Worm (Caenorhabditis elegans) whole organism, young adult: ENCODE measurements around the gene sec-61.B.

Experiments used
- B0019.2 ChIP-seq: fragments of 200-800 bp; sonication (Bioruptor generic); conservative IDR thresholded peaks from 2 replicates; pipeline ENCODE4 v1.3.6; 2022; ENCODE audit warnings: missing genetic modification reagents, missing genetic modification characterization, missing compliant biosample characterization
- C06A6.2 ChIP-seq: fragments of 200-800 bp; sonication (Bioruptor generic); conservative IDR thresholded peaks from 2 replicates; pipeline ENCODE4 v1.3.6; 2022; ENCODE audit warnings: missing genetic modification characterization, missing compliant biosample characterization
- F10E7.11 ChIP-seq: sonication (generic microtip); optimal IDR thresholded peaks from 2 replicates; lab custom pipeline; 2017; ENCODE audit warnings: mild to moderate bottlenecking, missing genetic modification characterization, moderate library complexity, missing compliant biosample characterization
- F23B12.7 ChIP-seq: sonication (generic microtip); optimal IDR thresholded peaks from 2 replicates; lab custom pipeline; 2017; ENCODE audit warnings: missing genetic modification characterization, mild to moderate bottlenecking, missing compliant biosample characterization, antibody characterized with exemption, moderate library complexity; ENCODE audit not compliant: insufficient read depth
- F55B11.4 ChIP-seq: sonication (generic microtip); optimal IDR thresholded peaks from 2 replicates; lab custom pipeline; 2016; ENCODE audit warnings: missing compliant biosample characterization, missing genetic modification characterization, borderline replicate concordance; ENCODE audit not compliant: insufficient read depth
- Y53F4B.3 ChIP-seq: fragments of 200-800 bp; sonication (Bioruptor generic); IDR thresholded peaks from 2 replicates; pipeline ENCODE4 v1.3.6; 2022; ENCODE audit warnings: missing genetic modification reagents, missing genetic modification characterization, missing compliant biosample characterization
- Y67H2A.10 ChIP-seq: fragments of 200-800 bp; sonication (Bioruptor generic); conservative IDR thresholded peaks from 2 replicates; pipeline ENCODE4 v1.3.6; 2022; ENCODE audit warnings: missing genetic modification reagents, missing genetic modification characterization, missing compliant biosample characterization
- Y95B8A.8 ChIP-seq: fragments of 200-800 bp; sonication (Bioruptor generic); IDR thresholded peaks from 2 replicates; pipeline ENCODE4 v1.3.6; 2022; ENCODE audit warnings: missing genetic modification reagents, missing genetic modification characterization, missing compliant biosample characterization
- akir-1 ChIP-seq: fragments of 200-800 bp; sonication (Bioruptor generic); optimal IDR thresholded peaks from 2 replicates; lab custom pipeline; 2018; ENCODE audit warnings: mild to moderate bottlenecking, missing genetic modification characterization, moderate library complexity, missing compliant biosample characterization
- aptf-3 ChIP-seq: fragments of 200-800 bp; sonication (Bioruptor generic); IDR thresholded peaks from 2 replicates; pipeline ENCODE4 v1.3.6; 2022; ENCODE audit warnings: missing genetic modification characterization, missing compliant biosample characterization
- atf-7 ChIP-seq: sonication (generic microtip); optimal IDR thresholded peaks from 2 replicates; lab custom pipeline; 2017; ENCODE audit warnings: mild to moderate bottlenecking, missing genetic modification characterization, missing compliant biosample characterization
- attf-3 ChIP-seq: fragments of 200-800 bp; sonication (Bioruptor generic); conservative IDR thresholded peaks from 2 replicates; pipeline ENCODE4 v1.3.6; 2022; ENCODE audit warnings: missing genetic modification reagents, missing genetic modification characterization, missing compliant biosample characterization
- attf-5 ChIP-seq: fragments of 200-800 bp; sonication (Bioruptor generic); optimal IDR thresholded peaks from 2 replicates; lab custom pipeline; 2018; ENCODE audit warnings: mild to moderate bottlenecking, missing genetic modification characterization, missing compliant biosample characterization
- ccch-3 ChIP-seq: fragments of 200-800 bp; sonication (Bioruptor generic); optimal IDR thresholded peaks from 2 replicates; lab custom pipeline; 2018; ENCODE audit warnings: mild to moderate bottlenecking, missing genetic modification characterization, missing compliant biosample characterization
- ceh-100 ChIP-seq: fragments of 200-800 bp; sonication (Bioruptor generic); IDR thresholded peaks from 2 replicates; pipeline ENCODE4 v1.3.6; 2022; ENCODE audit warnings: missing genetic modification reagents, missing genetic modification characterization, missing compliant biosample characterization
- ceh-91 ChIP-seq: fragments of 200-800 bp; sonication (Bioruptor generic); IDR thresholded peaks from 2 replicates; pipeline ENCODE4 v1.3.6; 2022; ENCODE audit warnings: missing genetic modification reagents, missing genetic modification characterization, missing compliant biosample characterization
- dox-1 ChIP-seq: fragments of 200-800 bp; sonication (Bioruptor generic); IDR thresholded peaks from 2 replicates; pipeline ENCODE4 v1.3.6; 2022; ENCODE audit warnings: missing genetic modification reagents, missing genetic modification characterization, missing compliant biosample characterization
- dpff-1 ChIP-seq: sonication (generic microtip); optimal IDR thresholded peaks from 2 replicates; lab custom pipeline; 2017; ENCODE audit warnings: mild to moderate bottlenecking, missing genetic modification characterization, missing compliant biosample characterization
- egl-44 ChIP-seq: fragments of 200-800 bp; sonication (Bioruptor generic); IDR thresholded peaks from 2 replicates; pipeline ENCODE4 v1.3.6; 2022; ENCODE audit warnings: missing genetic modification reagents, missing genetic modification characterization, missing compliant biosample characterization
- egrh-3 ChIP-seq: fragments of 200-800 bp; sonication (Bioruptor generic); IDR thresholded peaks from 2 replicates; pipeline ENCODE4 v1.3.6; 2022; ENCODE audit warnings: missing genetic modification reagents, missing genetic modification characterization, missing compliant biosample characterization
- ekl-4 ChIP-seq: fragments of 200-800 bp; sonication (Bioruptor generic); IDR thresholded peaks from 2 replicates; pipeline ENCODE4 v1.3.6; 2022; ENCODE audit warnings: missing genetic modification reagents, missing genetic modification characterization, missing compliant biosample characterization
- gei-17 ChIP-seq: fragments of 200-800 bp; sonication (Bioruptor generic); optimal IDR thresholded peaks from 2 replicates; lab custom pipeline; 2018; ENCODE audit warnings: mild to moderate bottlenecking, missing genetic modification characterization, missing compliant biosample characterization
- hlh-26 ChIP-seq: fragments of 200-800 bp; sonication (Bioruptor generic); conservative IDR thresholded peaks from 2 replicates; pipeline ENCODE4 v1.3.6; 2022; ENCODE audit warnings: missing genetic modification reagents, missing genetic modification characterization, missing compliant biosample characterization
- hmg-20 ChIP-seq: fragments of 200-800 bp; sonication (Bioruptor generic); IDR thresholded peaks from 2 replicates; pipeline ENCODE4 v1.3.6; 2022; ENCODE audit warnings: missing genetic modification reagents, missing genetic modification characterization, missing compliant biosample characterization
- hrde-1 ChIP-seq: sonication (generic microtip); optimal IDR thresholded peaks from 2 replicates; lab custom pipeline; 2016; ENCODE audit warnings: missing genetic modification characterization, mild to moderate bottlenecking, missing compliant biosample characterization, moderate library complexity, missing genotype, missing genetic modification reagents, borderline replicate concordance
- lin-35 ChIP-seq, 3 experiments: fragments of 150-350 bp in 2 of 3; sonication (generic microtip) in 1 of 3; optimal IDR thresholded peaks; 2 replicates each; lab custom pipeline; 2014 to 2018; ENCODE audit warnings: missing biosample characterization in 3 of 3, missing genetic modification characterization in 3 of 3, missing genetic modification reagents in 3 of 3
- lin-54 ChIP-seq: fragments of 200-800 bp; sonication (Bioruptor generic); optimal IDR thresholded peaks from 2 replicates; lab custom pipeline; 2018; ENCODE audit warnings: mild to moderate bottlenecking, missing genetic modification characterization, missing compliant biosample characterization
- lir-1 ChIP-seq: fragments of 200-800 bp; sonication (Bioruptor generic); conservative IDR thresholded peaks from 2 replicates; pipeline ENCODE4 v1.3.6; 2022; ENCODE audit warnings: missing genetic modification reagents, missing genetic modification characterization, missing compliant biosample characterization
- madf-3 ChIP-seq: fragments of 200-800 bp; sonication (Bioruptor generic); IDR thresholded peaks from 2 replicates; pipeline ENCODE4 v1.3.6; 2022; ENCODE audit warnings: missing genetic modification reagents, missing genetic modification characterization, missing compliant biosample characterization
- mxl-1 ChIP-seq: sonication (generic microtip); optimal IDR thresholded peaks from 2 replicates; lab custom pipeline; 2016; ENCODE audit warnings: missing genetic modification characterization, missing compliant biosample characterization
- nfya-1 ChIP-seq: sonication (generic microtip); optimal IDR thresholded peaks from 2 replicates; lab custom pipeline; 2017; ENCODE audit warnings: antibody characterized with exemption, missing compliant biosample characterization, missing genetic modification characterization, borderline replicate concordance; ENCODE audit not compliant: insufficient read depth
- nfyb-1 ChIP-seq: fragments of 200-800 bp; sonication (Bioruptor generic); IDR thresholded peaks from 2 replicates; pipeline ENCODE4 v1.3.6; 2022; ENCODE audit warnings: missing genetic modification reagents, missing genetic modification characterization, missing compliant biosample characterization
- nhr-120 ChIP-seq: fragments of 200-800 bp; sonication (Bioruptor generic); IDR thresholded peaks from 2 replicates; pipeline ENCODE4 v1.3.6; 2022; ENCODE audit warnings: missing genetic modification characterization, missing compliant biosample characterization
- nhr-179 ChIP-seq: sonication (generic microtip); optimal IDR thresholded peaks from 2 replicates; lab custom pipeline; 2016; ENCODE audit warnings: mild to moderate bottlenecking, missing genetic modification characterization, missing compliant biosample characterization
- nhr-80 ChIP-seq: sonication (generic microtip); optimal IDR thresholded peaks from 2 replicates; lab custom pipeline; 2016; ENCODE audit warnings: missing genetic modification characterization, missing compliant biosample characterization
- pha-4 ChIP-seq: fragments of 150-350 bp; sonication (generic microtip); optimal IDR thresholded peaks from 2 replicates; lab custom pipeline; 2014; ENCODE audit warnings: missing biosample characterization, missing genetic modification reagents, missing genetic modification characterization
- rpc-1 ChIP-seq, 2 experiments: fragments of 150-350 bp in 1 of 2; sonication (generic microtip) in 1 of 2; optimal IDR thresholded peaks; 2 replicates each; lab custom pipeline; 2014 to 2018; ENCODE audit warnings: missing biosample characterization in 1 of 2, missing genetic modification characterization in 1 of 2, missing genetic modification reagents in 1 of 2, missing genotype in 1 of 2
- sea-2 ChIP-seq: fragments of 200-800 bp; sonication (Bioruptor generic); IDR thresholded peaks from 2 replicates; pipeline ENCODE4 v1.3.6; 2022; ENCODE audit warnings: missing genetic modification characterization, missing compliant biosample characterization
- snpc-1.3 ChIP-seq: sonication (generic microtip); optimal IDR thresholded peaks from 2 replicates; lab custom pipeline; 2017; ENCODE audit warnings: missing genetic modification characterization, mild to moderate bottlenecking, missing compliant biosample characterization, antibody characterized with exemption, moderate library complexity, missing genotype, missing genetic modification reagents; ENCODE audit not compliant: insufficient read depth
- snpc-3.4 ChIP-seq: sonication (generic microtip); optimal IDR thresholded peaks from 2 replicates; lab custom pipeline; 2017; ENCODE audit warnings: missing genetic modification characterization, mild to moderate bottlenecking, missing compliant biosample characterization, antibody characterized with exemption, moderate library complexity, missing genotype, missing genetic modification reagents
- sptf-2 ChIP-seq: fragments of 200-800 bp; sonication (Bioruptor generic); optimal IDR thresholded peaks from 2 replicates; lab custom pipeline; 2018; ENCODE audit warnings: mild to moderate bottlenecking, missing genetic modification characterization, missing compliant biosample characterization
- tbx-9 ChIP-seq: sonication (generic microtip); optimal IDR thresholded peaks from 2 replicates; lab custom pipeline; 2016; ENCODE audit warnings: borderline replicate concordance, missing genetic modification characterization, inconsistent platforms, missing compliant biosample characterization
- unc-130 ChIP-seq: sonication (generic microtip); optimal IDR thresholded peaks from 2 replicates; lab custom pipeline; 2016; ENCODE audit warnings: missing genetic modification reagents, missing genetic modification characterization, missing compliant biosample characterization
- zfh-2 ChIP-seq: fragments of 200-800 bp; sonication (Bioruptor generic); conservative IDR thresholded peaks from 2 replicates; pipeline ENCODE4 v1.3.6; 2022; ENCODE audit warnings: missing genetic modification reagents, missing genetic modification characterization, missing compliant biosample characterization
- zim-3 ChIP-seq: sonication (generic microtip); optimal IDR thresholded peaks from 2 replicates; lab custom pipeline; 2017; ENCODE audit warnings: mild to moderate bottlenecking, missing genetic modification characterization, moderate library complexity, missing compliant biosample characterization
- ztf-22 ChIP-seq: fragments of 200-800 bp; sonication (Bioruptor generic); optimal IDR thresholded peaks from 2 replicates; lab custom pipeline; 2018; ENCODE audit warnings: mild to moderate bottlenecking, missing genetic modification characterization, moderate library complexity, missing compliant biosample characterization
- ztf-3 ChIP-seq: fragments of 200-800 bp; sonication (Bioruptor generic); optimal IDR thresholded peaks from 2 replicates; lab custom pipeline; 2018; ENCODE audit warnings: mild to moderate bottlenecking, missing genetic modification characterization, missing compliant biosample characterization

sec-61.B gene

DNA sequence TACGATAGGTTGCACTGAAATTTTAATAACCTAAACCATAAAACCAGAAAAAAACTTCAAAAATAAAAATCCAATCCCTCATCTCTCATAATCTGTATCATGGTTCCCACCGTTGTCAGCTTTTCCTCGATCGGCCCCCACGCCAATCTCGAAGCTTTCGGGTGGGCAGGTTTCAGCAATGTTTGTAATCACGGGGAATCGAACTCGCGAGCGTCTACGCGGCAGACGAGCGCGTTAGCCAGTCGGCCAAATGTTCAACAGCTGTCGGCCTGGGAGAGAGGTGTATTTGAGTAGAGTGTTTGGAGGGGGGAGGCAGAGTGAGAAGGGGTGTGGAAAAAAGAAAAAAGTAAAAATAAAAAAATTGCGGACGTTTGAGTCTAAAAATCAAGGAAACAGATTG lies 20.0 kb upstream of the sec-61.B start (continued):
- TF ChIP-seq attf-3 (peak; percentile 66), lin-54 (GFP tag; lab: Kevin White, UChicago) (peak; percentile 77), tbx-9 (tag; lab: Kevin White, UChicago) (no peak), aptf-3 (GFP tag; lab: Robert Waterston, UW) (peak; percentile 70; the same call in 1 of the 2 replicates), zfh-2 (GFP tag; lab: Robert Waterston, UW) (peak; percentile 73), hlh-26 (GFP tag; lab: Robert Waterston, UW) (no peak), nhr-120 (no peak), F23B12.7 (peak; percentile 94), sptf-2 (GFP tag; lab: Kevin White, UChicago) (peak; percentile 76), ceh-91 (GFP tag; lab: Robert Waterston, UW) (no peak), lin-35 (GFP tag; optimal IDR thresholded peaks at IDR 0.05; lab: Kevin White, UChicago) (peak in 1 of 3 experiments; percentile 84), dpff-1 (tag; lab: Kevin White, UChicago) (no peak), Y53F4B.3 (no peak), F55B11.4 (tag; lab: Kevin White, UChicago) (no peak), snpc-3.4 (tag; lab: Kevin White, UChicago) (no peak), nhr-80 (tag; lab: Kevin White, UChicago) (peak; percentile 37), pha-4 (tag; lab: Kevin White, UChicago) (no peak), F10E7.11 (no peak), snpc-1.3 (tag; lab: Kevin White, UChicago) (peak; percentile 83), ccch-3 (peak; percentile 79), akir-1 (no peak), nfyb-1 (GFP tag; lab: Robert Waterston, UW) (peak; percentile 85), madf-3 (GFP tag; lab: Robert Waterston, UW) (peak; percentile 18; the same call in 1 of the 2 replicates), egl-44 (GFP tag; lab: Robert Waterston, UW) (peak; percentile 92), Y67H2A.10 (GFP tag; lab: Robert Waterston, UW) (peak; percentile 69; the same call in 1 of the 2 replicates), lir-1 (GFP tag; lab: Robert Waterston, UW) (0 out of 2 replicates have a peak, but pooled peaks have one; percentile 48), C06A6.2 (GFP tag; lab: Robert Waterston, UW) (peak; percentile 61; the same call in 1 of the 2 replicates), zim-3 (tag; lab: Kevin White, UChicago) (peak; percentile 78), sea-2 (GFP tag; lab: Robert Waterston, UW) (no peak), nfya-1 (tag; lab: Kevin White, UChicago) (no peak), unc-130 (GFP tag; lab: Kevin White, UChicago) (peak; percentile 9), dox-1 (peak; percentile 92), attf-5 (GFP tag; lab: Kevin White, UChicago) (peak; percentile 65), atf-7 (tag; lab: Kevin White, UChicago) (peak; percentile 62), ceh-100 (GFP tag; lab: Robert Waterston, UW) (peak; percentile 54), Y95B8A.8 (GFP tag; lab: Robert Waterston, UW) (peak; percentile 89), egrh-3 (peak; percentile 73), gei-17 (GFP tag; lab: Kevin White, UChicago) (peak; percentile 52), ztf-3 (GFP tag; lab: Kevin White, UChicago) (peak; percentile 61), mxl-1 (tag; lab: Kevin White, UChicago) (peak; percentile 84), hrde-1 (tag; lab: Kevin White, UChicago) (peak; percentile 74), ztf-22 (GFP tag; lab: Kevin White, UChicago) (peak; percentile 2), nhr-179 (tag; lab: Kevin White, UChicago) (no peak), B0019.2 (GFP tag; lab: Robert Waterston, UW) (peak; percentile 53), ekl-4 (GFP tag; lab: Robert Waterston, UW) (peak; percentile 80; the same call in 1 of the 2 replicates), hmg-20 (GFP tag; lab: Robert Waterston, UW) (peak; percentile 66; the same call in 1 of the 2 replicates), rpc-1 (optimal IDR thresholded peaks at IDR 0.05; lab: Kevin White, UChicago) (peak; percentile 93), rpc-1 (tag; optimal IDR thresholded peaks at IDR 0.05; lab: Kevin White, UChicago) (peak; percentile 90)
